Worm (Caenorhabditis elegans) whole organism, midembryonic: ENCODE measurements around the gene abt-1.

Experiments
- T22C8.4 ChIP-seq: fragments of 200-800 bp; sonication (Bioruptor generic); IDR thresholded peaks from 2 replicates; pipeline ENCODE4 v1.3.6; 2022; ENCODE audit warnings: missing genetic modification characterization, missing compliant biosample characterization
- cog-1 ChIP-seq: sonication (generic microtip); optimal IDR thresholded peaks from 2 replicates; lab custom pipeline; 2016; ENCODE audit warnings: missing genetic modification characterization, missing compliant biosample characterization
- flt-1 ChIP-seq: fragments of 200-800 bp; sonication (Bioruptor generic); IDR thresholded peaks from 2 replicates; pipeline ENCODE4 v1.3.6; 2022; ENCODE audit warnings: missing genetic modification characterization, missing compliant biosample characterization
- klf-2 ChIP-seq: fragments of 200-800 bp; sonication (Bioruptor generic); conservative IDR thresholded peaks from 2 replicates; pipeline ENCODE4 v1.3.6; 2022; ENCODE audit warnings: missing genetic modification reagents, missing genetic modification characterization, missing compliant biosample characterization
- med-1 ChIP-seq: sonication (generic microtip); optimal IDR thresholded peaks from 2 replicates; lab custom pipeline; 2017; ENCODE audit warnings: missing genetic modification characterization, mild to moderate bottlenecking, missing compliant biosample characterization, antibody characterized with exemption, missing genetic modification reagents; ENCODE audit not compliant: insufficient read depth
- ref-1 ChIP-seq: fragments of 200-800 bp; sonication (Bioruptor generic); conservative IDR thresholded peaks from 2 replicates; pipeline ENCODE4 v1.3.6; 2022; ENCODE audit warnings: missing genetic modification reagents, missing genetic modification characterization, missing compliant biosample characterization
- tab-1 ChIP-seq: fragments of 200-800 bp; sonication (Bioruptor generic); IDR thresholded peaks from 2 replicates; pipeline ENCODE4 v1.3.6; 2022; ENCODE audit warnings: missing genetic modification characterization, missing compliant biosample characterization
- ztf-23 ChIP-seq: fragments of 200-800 bp; sonication (Bioruptor generic); IDR thresholded peaks from 2 replicates; pipeline ENCODE4 v1.3.6; 2022; ENCODE audit warnings: missing genetic modification reagents, missing genetic modification characterization, missing compliant biosample characterization
- ztf-29 ChIP-seq: fragments of 200-800 bp; sonication (Bioruptor generic); IDR thresholded peaks from 2 replicates; pipeline ENCODE4 v1.3.6; 2022; ENCODE audit warnings: missing genetic modification reagents, missing genetic modification characterization, missing compliant biosample characterization

The abt-1 gene

DNA sequence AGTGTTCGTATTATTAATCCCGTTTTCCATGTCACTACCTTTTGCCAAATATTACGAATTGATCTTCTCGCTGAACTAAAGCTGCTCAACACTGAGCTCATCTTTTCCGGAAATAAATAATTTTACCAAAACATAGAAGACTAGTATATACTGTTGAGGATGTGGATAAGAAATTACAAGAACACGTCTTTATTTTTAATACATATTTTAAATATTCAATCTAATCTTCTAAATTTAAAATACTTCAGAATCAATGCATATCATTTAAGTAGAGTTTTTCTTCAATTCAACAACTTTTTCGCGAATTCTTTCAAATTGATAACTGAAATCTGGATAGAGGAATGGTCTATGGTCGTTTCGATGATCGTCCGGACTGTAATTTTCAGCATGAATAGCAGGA lies at the start of gene abt-1:
Gene abt-1 (minus strand): TSS at position 101 of the 400 bp plus-strand sequence.
- TF ChIP-seq T22C8.4 (GFP tag; lab: Robert Waterston, UW): no peak
- TF ChIP-seq cog-1 (tag; lab: Kevin White, UChicago): no peak
- TF ChIP-seq ztf-23 (GFP tag; lab: Robert Waterston, UW): no peak
- TF ChIP-seq ref-1 (GFP tag; lab: Robert Waterston, UW): no peak
- no peak for TF ChIP-seq klf-2 (GFP tag; lab: Robert Waterston, UW)
- TF ChIP-seq flt-1 (GFP tag; lab: Robert Waterston, UW): no peak
- no peak for TF ChIP-seq ztf-29
- TF ChIP-seq tab-1: no peak
- TF ChIP-seq med-1: no peak

- 0 out of 2 replicates have a peak, but pooled peaks have one; percentile 5 for TF ChIP-seq tab-1
- TF ChIP-seq klf-2 (GFP tag; lab: Robert Waterston, UW): 0 out of 2 replicates have a peak, but pooled peaks have one; percentile 25
These were observed 48.2 kb upstream of the abt-1 start for ce11 chrIV:10262882-10263281.

DNA sequence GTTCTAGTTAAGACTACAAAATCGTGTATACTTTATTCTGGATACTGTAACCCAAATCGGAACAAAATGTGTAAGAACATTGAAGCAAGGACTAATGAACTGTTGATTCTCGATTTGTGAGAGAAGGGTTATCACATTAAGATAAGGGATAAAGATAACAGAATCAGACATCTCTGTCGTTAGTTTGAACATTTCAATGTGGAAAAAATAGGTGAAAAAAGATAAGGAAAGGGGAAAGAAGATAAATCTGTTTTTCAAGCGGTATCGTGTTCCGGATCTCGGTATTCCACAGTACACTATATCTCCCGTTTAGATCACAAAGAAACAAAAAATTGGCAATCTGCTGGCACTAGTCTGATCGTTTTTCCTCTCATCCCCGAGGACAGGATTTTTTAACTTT lies 46.4 kb upstream of the abt-1 start:
- TF ChIP-seq ref-1 (GFP tag; lab: Robert Waterston, UW) (no peak), flt-1 (GFP tag; lab: Robert Waterston, UW) (no peak), med-1 (no peak), klf-2 (GFP tag; lab: Robert Waterston, UW) (no peak), tab-1 (no peak), cog-1 (tag; lab: Kevin White, UChicago) (no peak), T22C8.4 (GFP tag; lab: Robert Waterston, UW) (no peak), ztf-23 (GFP tag; lab: Robert Waterston, UW) (no peak), ztf-29 (no peak)

ce11 chrIV:10259557-10259956 lies 44.8 kb upstream of the abt-1 start, which contains the start of gene F01G10.9:
F01G10.9 (minus strand) TSS chrIV:10259657.
- no peak for TF ChIP-seq ztf-29
- no peak for TF ChIP-seq ref-1 (GFP tag; lab: Robert Waterston, UW)

DNA sequence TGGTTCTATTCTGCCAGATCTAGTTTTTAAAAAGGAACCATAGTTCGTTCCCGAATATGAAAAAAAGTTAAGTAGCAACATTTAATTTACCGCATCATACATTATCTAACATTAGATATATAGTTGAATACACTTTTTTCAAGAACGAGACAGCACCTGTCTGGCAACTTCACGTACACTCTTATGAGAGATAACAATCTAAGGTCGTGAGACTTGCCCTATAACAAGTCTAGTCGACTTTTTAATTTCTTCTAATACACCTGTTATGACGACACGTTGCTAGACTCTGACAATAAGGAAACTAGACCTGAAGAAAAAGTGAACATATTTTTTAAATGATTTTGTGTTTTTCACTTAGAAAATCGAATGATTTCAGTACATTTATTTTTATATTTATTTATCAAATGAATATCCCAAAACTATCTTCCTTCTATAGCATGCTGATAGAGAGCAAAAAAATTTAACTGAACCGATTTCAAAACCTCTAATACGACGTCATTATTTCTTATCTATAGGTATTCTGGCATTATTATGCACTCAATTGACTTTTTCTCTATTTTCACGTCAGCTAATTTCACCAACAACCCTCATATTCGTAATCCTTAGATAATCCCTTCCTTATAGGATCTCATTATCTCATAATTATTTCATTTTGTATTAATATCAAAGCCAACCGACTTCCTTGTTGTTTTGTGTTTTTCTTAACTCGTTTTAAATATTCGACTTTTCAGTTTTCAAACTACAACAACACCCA lies 38.4 kb upstream of the abt-1 start:
- TF ChIP-seq ztf-29: no peak
- no peak for TF ChIP-seq flt-1 (GFP tag; lab: Robert Waterston, UW)
- TF ChIP-seq klf-2 (GFP tag; lab: Robert Waterston, UW): no peak
- TF ChIP-seq ref-1 (GFP tag; lab: Robert Waterston, UW): no peak

ce11 chrIV:10252350-10252792 lies 37.7 kb upstream of the abt-1 start:
- peak; percentile 36 for TF ChIP-seq cog-1 (tag; lab: Kevin White, UChicago)
- no peak for TF ChIP-seq ztf-29
- no peak for TF ChIP-seq T22C8.4 (GFP tag; lab: Robert Waterston, UW)

- TF ChIP-seq T22C8.4 (GFP tag; lab: Robert Waterston, UW) (peak; percentile 19; the same call in 1 of the 2 replicates), ref-1 (GFP tag; lab: Robert Waterston, UW) (no peak)
These were observed 37.1 kb upstream of the abt-1 start for ce11 chrIV:10251764-10252163.

DNA sequence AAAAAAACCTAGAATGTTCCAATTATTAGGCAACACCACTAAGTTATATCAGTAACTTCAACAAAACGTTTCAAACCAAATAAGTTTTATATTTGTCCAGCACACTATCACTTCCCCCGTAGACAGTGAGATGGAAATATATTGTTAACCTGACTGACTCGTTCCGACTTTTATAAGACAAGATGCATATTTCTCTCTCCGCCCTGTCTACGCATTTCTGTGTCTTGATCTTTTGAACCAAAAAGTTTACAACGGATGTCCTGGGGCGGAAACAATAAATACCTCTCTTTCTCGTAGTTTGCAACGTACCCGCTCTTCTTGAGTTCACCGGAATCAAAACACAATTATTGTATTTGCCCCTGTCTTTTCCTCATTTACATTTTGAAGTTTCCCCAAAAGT lies 36.5 kb upstream of the abt-1 start:
- TF ChIP-seq tab-1: no peak

- TF ChIP-seq T22C8.4 (GFP tag; lab: Robert Waterston, UW): no peak
These were observed 35.9 kb upstream of the abt-1 start, which contains the start of gene daf-14 for ce11 chrIV:10250577-10251075. daf-14 (plus strand) TSS chrIV:10250627.

ce11 chrIV:10245666-10246210 lies 31.0 kb upstream of the abt-1 start, which contains the start of gene F01G10.10:
F01G10.10 (plus strand) TSS chrIV:10246160.
- no peak for TF ChIP-seq cog-1 (tag; lab: Kevin White, UChicago)
- no peak for TF ChIP-seq tab-1
- no peak for TF ChIP-seq med-1
- no peak for TF ChIP-seq ztf-29
- TF ChIP-seq flt-1 (GFP tag; lab: Robert Waterston, UW): no peak
- TF ChIP-seq ztf-23 (GFP tag; lab: Robert Waterston, UW): no peak
- no peak for TF ChIP-seq ref-1 (GFP tag; lab: Robert Waterston, UW)
- no peak for TF ChIP-seq klf-2 (GFP tag; lab: Robert Waterston, UW)
- TF ChIP-seq T22C8.4 (GFP tag; lab: Robert Waterston, UW): no peak

DNA sequence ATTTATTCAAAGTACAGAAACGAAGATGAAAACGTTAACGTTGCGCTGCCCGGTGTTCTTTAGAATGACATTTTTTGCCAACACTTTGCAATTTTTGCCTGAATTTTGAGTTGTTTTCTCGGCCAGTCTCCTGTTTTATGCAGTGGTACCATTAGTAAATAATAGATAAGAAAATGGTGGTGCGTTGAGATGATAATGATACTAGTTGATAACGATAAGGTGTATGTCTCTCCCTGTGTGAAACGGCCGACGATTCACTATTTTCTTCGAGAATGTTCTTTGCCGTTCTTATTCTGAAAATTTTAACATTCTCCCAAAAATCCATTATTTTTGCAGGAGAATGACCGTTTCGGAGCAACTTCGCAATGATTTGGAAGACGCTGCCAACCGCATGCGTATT lies 28.6 kb upstream of the abt-1 start, which contains the start of gene tkt-1:
Gene tkt-1 (plus strand): TSS at position 337 of the 400 bp plus-strand sequence.
- TF ChIP-seq tab-1 (no peak), T22C8.4 (GFP tag; lab: Robert Waterston, UW) (no peak), med-1 (no peak), cog-1 (tag; lab: Kevin White, UChicago) (no peak), flt-1 (GFP tag; lab: Robert Waterston, UW) (no peak), ztf-29 (no peak), ztf-23 (GFP tag; lab: Robert Waterston, UW) (no peak), klf-2 (GFP tag; lab: Robert Waterston, UW) (no peak), ref-1 (GFP tag; lab: Robert Waterston, UW) (no peak)
